Fruit fly (Drosophila melanogaster) whole organism, embryonic: Measurements from ENCODE around the gene fend.

Experiments
- Ada2b ChIP-seq: fragments of 200-800 bp; sonication (Bioruptor generic); IDR thresholded peaks from 2 replicates; pipeline ENCODE4 v1.3.6; 2022; ENCODE audit warnings: missing biosample characterization, missing genetic modification characterization
- B-H2 ChIP-seq: fragments of 200-800 bp; sonication (Bioruptor generic); optimal IDR thresholded peaks from 2 replicates; lab custom pipeline; 2018; ENCODE audit warnings: missing biosample characterization, mild to moderate bottlenecking, missing genetic modification characterization
- CG10462 ChIP-seq: fragments of 200-800 bp; sonication (Bioruptor generic); optimal IDR thresholded peaks from 2 replicates; lab custom pipeline; 2016; ENCODE audit warnings: missing biosample characterization, missing genetic modification characterization
- CG14710 ChIP-seq: fragments of 200-800 bp; sonication (Bioruptor generic); optimal IDR thresholded peaks from 3 replicates; lab custom pipeline; 2019; ENCODE audit warnings: missing biosample characterization, mild to moderate bottlenecking, missing genetic modification characterization, moderate library complexity
- CG1603 ChIP-seq: fragments of 200-800 bp; sonication (Bioruptor generic); optimal IDR thresholded peaks from 2 replicates; lab custom pipeline; 2019; ENCODE audit warnings: missing biosample characterization, mild to moderate bottlenecking, missing genetic modification characterization, moderate library complexity
- CG17361 ChIP-seq: fragments of 200-800 bp; sonication (Bioruptor generic); IDR thresholded peaks from 3 replicates; pipeline ENCODE4 v1.3.6; 2022; ENCODE audit warnings: missing biosample characterization, missing genetic modification characterization
- CG17385 ChIP-seq: fragments of 200-800 bp; sonication (Bioruptor generic); optimal IDR thresholded peaks from 3 replicates; lab custom pipeline; 2018; ENCODE audit warnings: missing biosample characterization, mild to moderate bottlenecking, missing genetic modification characterization
- CG3065 ChIP-seq: fragments of 200-800 bp; sonication (Bioruptor generic); optimal IDR thresholded peaks from 2 replicates; lab custom pipeline; 2016; ENCODE audit warnings: missing biosample characterization, missing genetic modification characterization
- CG31224 ChIP-seq: fragments of 200-800 bp; sonication (Bioruptor generic); IDR thresholded peaks from 2 replicates; pipeline ENCODE4 v1.3.6; 2022; ENCODE audit warnings: missing biosample characterization, missing genetic modification characterization
- CG3281 ChIP-seq: fragments of 200-800 bp; sonication (Bioruptor generic); optimal IDR thresholded peaks from 3 replicates; lab custom pipeline; 2017; ENCODE audit warnings: missing biosample characterization, mild to moderate bottlenecking, missing genetic modification characterization
- CG4854 ChIP-seq: fragments of 200-800 bp; sonication (Bioruptor generic); optimal IDR thresholded peaks from 2 replicates; lab custom pipeline; 2016; ENCODE audit warnings: missing biosample characterization, missing genetic modification characterization, inconsistent platforms
- CG6654 ChIP-seq: fragments of 200-800 bp; sonication (Bioruptor generic); optimal IDR thresholded peaks from 2 replicates; lab custom pipeline; 2017; ENCODE audit warnings: missing biosample characterization, mild to moderate bottlenecking, missing genetic modification characterization
- CG6689 ChIP-seq: fragments of 200-800 bp; sonication (Bioruptor generic); IDR thresholded peaks from 2 replicates; pipeline ENCODE4 v1.3.6; 2022; ENCODE audit warnings: missing biosample characterization, missing genetic modification characterization
- CG6813 ChIP-seq: fragments of 200-800 bp; sonication (Bioruptor generic); optimal IDR thresholded peaks from 2 replicates; lab custom pipeline; 2017; ENCODE audit warnings: missing biosample characterization, missing genetic modification characterization, mild to moderate bottlenecking, moderate library complexity, missing genetic modification reagents
- CG7372 ChIP-seq: fragments of 200-800 bp; sonication (Bioruptor generic); IDR thresholded peaks from 2 replicates; pipeline ENCODE4 v1.3.6; 2022; ENCODE audit warnings: missing biosample characterization, missing genetic modification characterization
- CG7786 ChIP-seq: fragments of 200-800 bp; sonication (Bioruptor generic); optimal IDR thresholded peaks from 2 replicates; lab custom pipeline; 2016; ENCODE audit warnings: missing biosample characterization, missing genetic modification characterization
- Camta ChIP-seq: fragments of 200-800 bp; sonication (Bioruptor generic); optimal IDR thresholded peaks from 2 replicates; lab custom pipeline; 2016; ENCODE audit warnings: missing biosample characterization, missing genetic modification characterization
- D19A ChIP-seq: fragments of 200-800 bp; optimal IDR thresholded peaks from 3 replicates; lab custom pipeline; 2019; ENCODE audit warnings: missing biosample characterization, mild to moderate bottlenecking, missing genetic modification characterization, moderate library complexity
- Dbx ChIP-seq: fragments of 200-800 bp; sonication (Bioruptor generic); IDR thresholded peaks from 3 replicates; pipeline ENCODE4 v1.3.6; 2022; ENCODE audit warnings: missing biosample characterization, missing genetic modification characterization
- Dfd ChIP-seq, 2 experiments: fragments of >200 bp; optimal IDR thresholded peaks; 2 replicates each; lab custom pipeline; 2017; ENCODE audit warnings: missing biosample characterization in 2 of 2, missing genetic modification characterization in 2 of 2
- Eip74EF ChIP-seq, 2 experiments: fragments of 200-800 bp in 1 of 2; fragments of >200 bp in 1 of 2; sonication (Bioruptor generic) in 1 of 2; optimal IDR thresholded peaks; 2 replicates each; lab custom pipeline; 2017 to 2019; ENCODE audit warnings: missing biosample characterization in 2 of 2, missing genetic modification characterization in 2 of 2, mild to moderate bottlenecking in 1 of 2, moderate library complexity in 1 of 2
- Fer1 ChIP-seq: fragments of 200-800 bp; sonication (Bioruptor generic); optimal IDR thresholded peaks from 2 replicates; lab custom pipeline; 2017; ENCODE audit warnings: missing biosample characterization, mild to moderate bottlenecking, missing genetic modification characterization
- Gsc ChIP-seq: fragments of 200-800 bp; sonication (Bioruptor generic); IDR thresholded peaks from 2 replicates; pipeline ENCODE4 v1.3.6; 2022; ENCODE audit warnings: missing biosample characterization, missing genetic modification characterization
- HLH3B ChIP-seq: fragments of 200-800 bp; sonication (Bioruptor generic); IDR thresholded peaks from 2 replicates; pipeline ENCODE4 v1.3.6; 2022; ENCODE audit warnings: missing biosample characterization, missing genetic modification characterization
- Hr51 ChIP-seq, 2 experiments: fragments of 200-800 bp; sonication (Bioruptor generic); optimal IDR thresholded peaks; 2 replicates in 1 of 2; 3 replicates in 1 of 2; lab custom pipeline; 2016 to 2018; ENCODE audit warnings: missing biosample characterization in 2 of 2, missing genetic modification characterization in 2 of 2, mild to moderate bottlenecking in 1 of 2, moderate library complexity in 1 of 2
- MBD-R2 ChIP-seq: fragments of 200-800 bp; sonication (Bioruptor generic); IDR thresholded peaks from 2 replicates; pipeline ENCODE4 v1.3.6; 2022; ENCODE audit warnings: missing biosample characterization, missing genetic modification characterization
- Mes4 ChIP-seq: fragments of 200-800 bp; sonication (Bioruptor generic); optimal IDR thresholded peaks from 2 replicates; lab custom pipeline; 2016; ENCODE audit warnings: missing biosample characterization, missing genetic modification characterization
- Myb ChIP-seq: fragments of 200-800 bp; sonication (Bioruptor generic); optimal IDR thresholded peaks from 2 replicates; lab custom pipeline; 2016; ENCODE audit warnings: missing biosample characterization, missing genetic modification characterization
- Neu2 ChIP-seq: fragments of 200-800 bp; sonication (Bioruptor generic); optimal IDR thresholded peaks from 3 replicates; lab custom pipeline; 2016; ENCODE audit warnings: missing biosample characterization, missing genetic modification characterization, borderline replicate concordance
- NfI ChIP-seq: fragments of 200-800 bp; sonication (Bioruptor generic); optimal IDR thresholded peaks from 3 replicates; lab custom pipeline; 2018; ENCODE audit warnings: missing biosample characterization, mild to moderate bottlenecking, missing genetic modification characterization, moderate library complexity
- Rx ChIP-seq: fragments of 200-800 bp; sonication (Bioruptor generic); IDR thresholded peaks from 2 replicates; pipeline ENCODE4 v1.3.6; 2022; ENCODE audit warnings: missing biosample characterization, missing genetic modification characterization
- Taf1 ChIP-seq: fragments of 200-800 bp; sonication (Bioruptor generic); IDR thresholded peaks from 2 replicates; pipeline ENCODE4 v1.3.6; 2022; ENCODE audit warnings: missing biosample characterization, missing genetic modification characterization
- ap ChIP-seq: fragments of 200-800 bp; sonication (Bioruptor generic); IDR thresholded peaks from 2 replicates; pipeline ENCODE4 v1.3.6; 2022; ENCODE audit warnings: missing biosample characterization, missing genetic modification characterization
- bsh ChIP-seq, 2 experiments: fragments of 200-800 bp; sonication (Bioruptor generic); optimal IDR thresholded peaks; 2 replicates each; lab custom pipeline; 2017 to 2018; ENCODE audit warnings: mild to moderate bottlenecking in 2 of 2, missing biosample characterization in 2 of 2, missing genetic modification characterization in 2 of 2, moderate library complexity in 1 of 2
- crol ChIP-seq: fragments of 200-800 bp; sonication (Bioruptor generic); IDR thresholded peaks from 2 replicates; pipeline ENCODE4 v1.3.6; 2022; ENCODE audit warnings: missing biosample characterization, missing genetic modification characterization
- disco-r ChIP-seq: fragments of 200-800 bp; sonication (Bioruptor generic); optimal IDR thresholded peaks from 2 replicates; lab custom pipeline; 2016; ENCODE audit warnings: missing biosample characterization, missing genetic modification characterization
- ewg ChIP-seq: fragments of 200-800 bp; sonication (Bioruptor generic); optimal IDR thresholded peaks from 3 replicates; lab custom pipeline; 2017; ENCODE audit warnings: mild to moderate bottlenecking, missing biosample characterization, missing genetic modification reagents, missing genetic modification characterization
- gfzf ChIP-seq: fragments of 200-800 bp; sonication (Bioruptor generic); optimal IDR thresholded peaks from 2 replicates; lab custom pipeline; 2016; ENCODE audit warnings: missing biosample characterization, mild to moderate bottlenecking, missing genetic modification characterization, moderate library complexity
- hth ChIP-seq: fragments of >200 bp; optimal IDR thresholded peaks from 2 replicates; lab custom pipeline; 2017; ENCODE audit warnings: inconsistent platforms
- jumu ChIP-seq: fragments of 200-800 bp; sonication (Bioruptor generic); optimal IDR thresholded peaks from 3 replicates; lab custom pipeline; 2016; ENCODE audit warnings: missing biosample characterization, missing genetic modification characterization
- mam ChIP-seq: fragments of 200-800 bp; sonication (Bioruptor generic); optimal IDR thresholded peaks from 3 replicates; lab custom pipeline; 2016; ENCODE audit warnings: missing biosample characterization, missing genetic modification characterization
- odd ChIP-seq: fragments of 200-800 bp; sonication (Bioruptor generic); optimal IDR thresholded peaks from 2 replicates; lab custom pipeline; 2017; ENCODE audit warnings: missing biosample characterization, mild to moderate bottlenecking, missing genetic modification characterization
- peb ChIP-seq: fragments of 200-800 bp; sonication (Bioruptor generic); IDR thresholded peaks from 2 replicates; pipeline ENCODE4 v1.3.6; 2022; ENCODE audit warnings: missing biosample characterization, missing genetic modification characterization
- ranshi ChIP-seq: fragments of 200-800 bp; sonication (Bioruptor generic); IDR thresholded peaks from 2 replicates; pipeline ENCODE4 v1.3.6; 2022; ENCODE audit warnings: missing biosample characterization, missing genetic modification characterization
- row ChIP-seq: fragments of 200-800 bp; sonication (Bioruptor generic); IDR thresholded peaks from 3 replicates; pipeline ENCODE4 v1.3.6; 2022; ENCODE audit warnings: missing biosample characterization, missing genetic modification characterization
- sisA ChIP-seq: fragments of 200-800 bp; sonication (Bioruptor generic); IDR thresholded peaks from 2 replicates; pipeline ENCODE4 v1.3.6; 2022; ENCODE audit warnings: missing biosample characterization, missing genetic modification characterization
- sna ChIP-seq: fragments of 200-800 bp; sonication (Bioruptor generic); IDR thresholded peaks from 2 replicates; pipeline ENCODE4 v1.3.6; 2022; ENCODE audit warnings: missing biosample characterization, missing genetic modification characterization; ENCODE audit not compliant: partially characterized antibody
- tna ChIP-seq: fragments of 200-800 bp; sonication (Bioruptor generic); IDR thresholded peaks from 2 replicates; pipeline ENCODE4 v1.3.6; 2022; ENCODE audit warnings: missing biosample characterization, missing genetic modification characterization; ENCODE audit not compliant: partially characterized antibody
- twi ChIP-seq: fragments of 200-800 bp; optimal IDR thresholded peaks from 2 replicates; lab custom pipeline; 2019; ENCODE audit warnings: missing biosample characterization, mild to moderate bottlenecking, missing genetic modification characterization, moderate library complexity
- unpg ChIP-seq: fragments of 200-800 bp; sonication (Bioruptor generic); optimal IDR thresholded peaks from 3 replicates; lab custom pipeline; 2018; ENCODE audit warnings: missing biosample characterization, mild to moderate bottlenecking, missing genetic modification characterization, moderate library complexity
- vvl ChIP-seq: fragments of 200-800 bp; sonication (Bioruptor generic); IDR thresholded peaks from 2 replicates; pipeline ENCODE4 v1.3.6; 2022; ENCODE audit warnings: missing biosample characterization, missing genetic modification characterization

Gene fend

DNA sequence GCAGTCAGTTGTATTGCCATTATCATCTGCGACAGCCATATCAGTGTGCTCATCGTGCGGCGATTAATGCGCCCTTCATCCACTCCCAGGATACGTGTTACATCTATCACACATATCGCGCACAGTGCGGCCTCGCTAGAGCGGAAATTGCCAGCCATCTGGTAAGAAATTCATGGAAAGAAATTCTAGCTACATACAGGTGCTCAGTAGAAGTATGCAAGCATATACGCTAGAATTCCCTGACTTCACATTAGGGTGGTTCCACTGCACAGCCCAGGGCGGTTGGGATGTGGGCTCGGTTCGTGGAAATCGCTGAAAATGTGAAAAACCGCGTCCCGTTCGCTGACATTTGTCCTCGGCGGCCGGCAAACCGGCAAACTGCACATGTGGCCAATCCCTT lies 6.3 kb upstream of the fend start (continued):
- TF ChIP-seq ewg (GFP tag; lab: Kevin White, UChicago): peak; percentile 53
- TF ChIP-seq hth (lab: Kevin White, UChicago): no peak
- peak; percentile 77 for TF ChIP-seq peb (GFP tag; lab: Robert Waterston, UW)
- no peak for TF ChIP-seq odd (GFP tag; lab: Kevin White, UChicago)
- TF ChIP-seq sna (GFP tag; lab: Robert Waterston, UW): no peak
- TF ChIP-seq Neu2 (GFP tag; lab: Kevin White, UChicago): no peak
- peak; percentile 93 for TF ChIP-seq row (GFP tag; lab: Robert Waterston, UW)
- TF ChIP-seq mam (GFP tag; lab: Kevin White, UChicago): peak; percentile 72
- TF ChIP-seq ranshi (GFP tag; lab: Robert Waterston, UW): peak; percentile 85
- no peak for TF ChIP-seq CG6654
- TF ChIP-seq ap: peak; percentile 74
- peak; percentile 24 for TF ChIP-seq twi (tag; lab: Kevin White, UChicago)
- no peak for TF ChIP-seq gfzf (GFP tag; lab: Kevin White, UChicago)
- TF ChIP-seq disco-r: no peak
- TF ChIP-seq CG3281 (GFP tag; lab: Kevin White, UChicago): peak; percentile 62
- TF ChIP-seq Fer1 (GFP tag; lab: Kevin White, UChicago): peak; percentile 73
- peak; percentile 26 to 80 for TF ChIP-seq bsh (GFP tag; optimal IDR thresholded peaks at IDR 0.05; lab: Kevin White, UChicago)
- TF ChIP-seq CG6813 (GFP tag; lab: Kevin White, UChicago): peak; percentile 71
- peak; percentile 69 for TF ChIP-seq unpg
- TF ChIP-seq Mes4 (GFP tag; lab: Kevin White, UChicago): peak; percentile 25
- TF ChIP-seq Ada2b (GFP tag; lab: Robert Waterston, UW): peak; percentile 86
- TF ChIP-seq NfI (GFP tag; lab: Kevin White, UChicago): peak; percentile 59
- no peak for TF ChIP-seq tna (GFP tag; lab: Robert Waterston, UW)
- peak; percentile 18; the same call in 1 of the 2 replicates for TF ChIP-seq crol
- TF ChIP-seq Camta (GFP tag; lab: Kevin White, UChicago): peak; percentile 50
- TF ChIP-seq CG31224 (GFP tag; lab: Robert Waterston, UW): peak; percentile 62; the same call in 1 of the 2 replicates
- peak; percentile 37 for TF ChIP-seq CG10462
- peak; percentile 62 for TF ChIP-seq MBD-R2
- peak; percentile 76 for TF ChIP-seq CG7786
- peak; percentile 23 to 60 for TF ChIP-seq Hr51 (GFP tag; optimal IDR thresholded peaks at IDR 0.05; lab: Kevin White, UChicago)
- peak; percentile 71 for TF ChIP-seq D19A
- TF ChIP-seq CG6689 (GFP tag; lab: Robert Waterston, UW): peak; percentile 82
- no peak for TF ChIP-seq Eip74EF (GFP tag; optimal IDR thresholded peaks at IDR 0.05; lab: Kevin White, UChicago)
- TF ChIP-seq Myb (GFP tag; lab: Kevin White, UChicago): peak; percentile 56
- peak; percentile 65 for TF ChIP-seq jumu
- peak; percentile 63 for TF ChIP-seq Gsc
- TF ChIP-seq CG14710 (tag; lab: Kevin White, UChicago): peak; percentile 68
- no peak for TF ChIP-seq B-H2 (GFP tag; lab: Kevin White, UChicago)
- peak; percentile 77 for TF ChIP-seq CG17361 (GFP tag; lab: Robert Waterston, UW)
- TF ChIP-seq HLH3B (GFP tag; lab: Robert Waterston, UW): peak; percentile 88
- peak; percentile 72 for TF ChIP-seq CG7372
- no peak for TF ChIP-seq Dfd (GFP tag; optimal IDR thresholded peaks at IDR 0.05; lab: Kevin White, UChicago)
- peak; percentile 90 for TF ChIP-seq vvl (GFP tag; lab: Robert Waterston, UW)
- TF ChIP-seq sisA (GFP tag; lab: Robert Waterston, UW): peak; percentile 90
- TF ChIP-seq CG4854 (GFP tag; lab: Kevin White, UChicago): peak; percentile 58
- TF ChIP-seq CG3065: peak; percentile 20
- TF ChIP-seq Dbx: peak; percentile 78
- TF ChIP-seq CG1603 (tag; lab: Kevin White, UChicago): peak; percentile 86
- peak; percentile 70 for TF ChIP-seq Rx (GFP tag; lab: Robert Waterston, UW)
- TF ChIP-seq Taf1 (GFP tag; lab: Robert Waterston, UW): peak; percentile 49; the same call in 1 of the 2 replicates
- TF ChIP-seq CG17385 (GFP tag; lab: Kevin White, UChicago): no peak
